Worm (Caenorhabditis elegans): ENCODE results near the gene unc-42.

DNA sequence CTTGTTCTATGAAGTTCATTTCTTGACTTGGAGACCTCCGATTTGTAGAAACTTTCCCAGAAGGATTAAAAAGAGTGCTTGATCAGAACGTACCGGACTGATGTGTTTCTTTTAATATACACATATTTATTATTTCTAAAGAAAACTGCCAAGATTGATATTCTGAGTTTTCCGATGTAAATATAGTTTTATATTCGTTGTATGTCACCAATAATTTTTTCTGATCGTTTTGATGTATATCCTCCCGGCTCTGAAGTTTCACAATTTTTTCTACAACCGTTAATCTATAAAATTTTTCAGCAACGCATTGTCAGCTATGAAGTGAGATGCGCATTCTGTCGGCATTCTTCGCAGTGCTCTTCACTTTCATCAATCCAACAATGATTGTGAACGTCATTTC lies 27.4 kb upstream of the unc-42 start, which contains the start of gene F46B6.9:
- TF ChIP-seq egl-27 (tag; optimal IDR thresholded peaks at IDR 0.05) (no peak), unc-62 (GFP tag; optimal IDR thresholded peaks at IDR 0.05) (no peak), daf-12 (tag; optimal IDR thresholded peaks at IDR 0.05) (no peak)

Measured in whole organism, L3 larva.